Worm (Caenorhabditis elegans) whole organism, early embryonic: ENCODE measurements around the gene Y73B6BL.270.

Source experiments
- ama-1 ChIP-seq: fragments of 150-350 bp; optimal IDR thresholded peaks from 2 replicates; lab custom pipeline; 2014
- ceh-36 ChIP-seq: sonication (generic microtip); optimal IDR thresholded peaks from 2 replicates; lab custom pipeline; 2016; ENCODE audit warnings: missing genetic modification characterization, inconsistent platforms, missing compliant biosample characterization
- flt-1 ChIP-seq: fragments of 200-800 bp; sonication (Bioruptor generic); IDR thresholded peaks from 2 replicates; pipeline ENCODE4 v1.3.6; 2022; ENCODE audit warnings: missing genetic modification characterization, missing compliant biosample characterization
- hmg-4 ChIP-seq: fragments of 200-800 bp; sonication (Bioruptor generic); optimal IDR thresholded peaks from 2 replicates; lab custom pipeline; 2018; ENCODE audit warnings: mild to moderate bottlenecking, missing genetic modification characterization, missing compliant biosample characterization
- pes-1 ChIP-seq: fragments of 200-800 bp; sonication (Bioruptor generic); IDR thresholded peaks from 2 replicates; pipeline ENCODE4 v1.3.6; 2022; ENCODE audit warnings: missing genetic modification reagents, missing genetic modification characterization, missing compliant biosample characterization
- scrt-1 ChIP-seq: fragments of 200-800 bp; sonication (Bioruptor generic); IDR thresholded peaks from 2 replicates; pipeline ENCODE4 v1.3.6; 2022; ENCODE audit warnings: missing genetic modification characterization, missing compliant biosample characterization
- tbx-11 ChIP-seq: fragments of 200-800 bp; sonication (Bioruptor generic); IDR thresholded peaks from 2 replicates; pipeline ENCODE4 v1.3.6; 2022; ENCODE audit warnings: missing genetic modification characterization, missing compliant biosample characterization
- tbx-37 ChIP-seq: fragments of 200-800 bp; sonication (Bioruptor generic); conservative IDR thresholded peaks from 2 replicates; pipeline ENCODE4 v1.3.6; 2022; ENCODE audit warnings: missing genetic modification reagents, missing genetic modification characterization, missing compliant biosample characterization
- tra-4 ChIP-seq: sonication (generic microtip); optimal IDR thresholded peaks from 2 replicates; lab custom pipeline; 2017; ENCODE audit warnings: missing genetic modification characterization, missing compliant biosample characterization

- TF ChIP-seq tbx-37 (GFP tag; lab: Robert Waterston, UW) (no peak), tra-4 (tag; lab: Kevin White, UChicago) (no peak), flt-1 (no peak), tbx-11 (GFP tag; lab: Robert Waterston, UW) (no peak), ama-1 (lab: Kevin White, UChicago) (no peak), hmg-4 (GFP tag; lab: Kevin White, UChicago) (no peak), scrt-1 (no peak), ceh-36 (tag; lab: Kevin White, UChicago) (no peak), pes-1 (GFP tag; lab: Robert Waterston, UW) (no peak)
Measured at ce11 chrIV:6404871-6405270, 39.7 kb downstream of the Y73B6BL.270 start, which contains the start of gene srv-13.
